Worm (Caenorhabditis elegans): Measurements from ENCODE around the gene scc-2.

DNA sequence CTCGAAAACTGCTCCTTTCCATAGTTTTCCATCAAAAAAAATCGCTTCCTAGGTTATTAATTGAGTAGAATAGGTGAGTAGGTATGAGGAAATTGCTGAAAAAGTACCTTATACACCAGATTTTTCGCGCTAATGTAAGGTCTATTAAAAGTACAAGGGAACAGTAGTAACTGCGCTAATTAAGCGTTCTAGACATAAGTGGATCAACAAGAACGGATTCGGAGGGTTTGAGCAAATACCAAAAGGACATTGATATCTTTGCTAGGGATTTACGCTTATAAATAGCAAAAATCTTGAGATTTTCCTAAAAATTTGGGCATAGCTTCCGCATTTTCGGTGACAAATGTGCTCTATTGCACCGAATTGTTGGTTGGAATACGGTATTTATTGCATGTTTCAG lies 10.4 kb upstream of the scc-2 start, which contains the start of gene B0432.7:
- no peak for TF ChIP-seq nhr-11 (tag; optimal IDR thresholded peaks at IDR 0.05)
- no peak for TF ChIP-seq nhr-25 (tag; optimal IDR thresholded peaks at IDR 0.05)
- no peak for TF ChIP-seq lin-13 (GFP tag; optimal IDR thresholded peaks at IDR 0.05)
- TF ChIP-seq unc-39 (tag; optimal IDR thresholded peaks at IDR 0.05), result no peak
- TF ChIP-seq mdl-1 (tag; optimal IDR thresholded peaks at IDR 0.05), result no peak
- no peak for TF ChIP-seq lin-39 (tag; optimal IDR thresholded peaks at IDR 0.05)
- no peak for TF ChIP-seq blmp-1 (tag; optimal IDR thresholded peaks at IDR 0.05; ENCODE audit: insufficient read depth)
- no peak for TF ChIP-seq ceh-82 (tag; optimal IDR thresholded peaks at IDR 0.05)
- no peak for TF ChIP-seq peb-1 (tag; optimal IDR thresholded peaks at IDR 0.05)
